Fruit fly (Drosophila melanogaster): ENCODE data around the gene CG31606.

Gene CG31606

dm6 chr2L:8129996-8130641 lies 17.3 kb upstream of the CG31606 start:
- TF ChIP-seq dl (GFP tag; optimal IDR thresholded peaks at IDR 0.05; ENCODE audit: insufficient read depth in 1 of 2, partially characterized antibody in 2 of 2) (peak in 1 of 2 experiments; percentile 14), Hnf4 (GFP tag; optimal IDR thresholded peaks at IDR 0.05) (no peak), CrebA (GFP tag; optimal IDR thresholded peaks at IDR 0.05; ENCODE audit: borderline replicate concordance) (no peak), GATAd (GFP tag; optimal IDR thresholded peaks at IDR 0.05) (no peak), sage (GFP tag; optimal IDR thresholded peaks at IDR 0.05) (no peak), Rel (GFP tag; optimal IDR thresholded peaks at IDR 0.05) (no peak), Rel (tag; optimal IDR thresholded peaks at IDR 0.05) (peak; percentile 54), brk (GFP tag; optimal IDR thresholded peaks at IDR 0.05) (no peak), br (GFP tag; optimal IDR thresholded peaks at IDR 0.05) (peak; percentile 34)

- TF ChIP-seq Mio (GFP tag; optimal IDR thresholded peaks at IDR 0.05): no peak
These were observed 16.7 kb upstream of the CG31606 start for dm6 chr2L:8130729-8131128.

DNA sequence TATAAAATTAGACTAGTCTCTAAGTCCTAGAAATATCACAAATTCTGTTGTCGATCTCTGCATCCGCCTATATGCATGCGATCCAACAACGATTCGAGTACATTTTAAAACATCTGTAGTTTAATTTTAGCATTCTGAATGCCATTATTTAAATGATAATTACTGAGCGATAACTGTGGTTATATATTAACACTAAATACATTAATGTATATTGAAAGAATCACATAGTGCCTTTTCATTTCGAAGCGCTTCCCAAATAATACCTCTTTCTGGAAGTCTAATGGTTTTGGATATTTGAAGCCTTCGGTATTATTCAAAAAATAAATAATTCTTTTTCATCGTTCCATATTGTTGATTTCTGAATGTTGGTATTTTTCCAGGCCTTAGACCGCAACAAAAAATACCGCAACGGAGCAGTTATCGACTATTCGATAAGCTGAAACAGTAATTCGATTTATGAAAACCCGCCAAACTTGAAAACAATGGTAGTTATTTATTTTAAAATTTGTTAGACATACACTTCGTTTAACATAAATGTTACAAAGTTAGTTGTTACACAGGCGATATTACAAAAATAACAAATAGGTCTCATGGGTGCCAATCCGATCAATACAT lies 13.5 kb upstream of the CG31606 start:
- TF ChIP-seq sv (GFP tag; optimal IDR thresholded peaks at IDR 0.05): no peak
- no peak for TF ChIP-seq woc (GFP tag; optimal IDR thresholded peaks at IDR 0.05)
- no peak for TF ChIP-seq fru (GFP tag; optimal IDR thresholded peaks at IDR 0.05)
- no peak for TF ChIP-seq dl (GFP tag; optimal IDR thresholded peaks at IDR 0.05; ENCODE audit: insufficient read depth in 1 of 2, partially characterized antibody in 2 of 2)
- TF ChIP-seq jim (GFP tag; optimal IDR thresholded peaks at IDR 0.05): no peak
- TF ChIP-seq h (GFP tag; optimal IDR thresholded peaks at IDR 0.05): no peak
- no peak for TF ChIP-seq ey (GFP tag; optimal IDR thresholded peaks at IDR 0.05)
- TF ChIP-seq lola (GFP tag; optimal IDR thresholded peaks at IDR 0.05): no peak
- TF ChIP-seq N (GFP tag; optimal IDR thresholded peaks at IDR 0.05): no peak
- no peak for TF ChIP-seq br (GFP tag; optimal IDR thresholded peaks at IDR 0.05)
- TF ChIP-seq Dfd (GFP tag; optimal IDR thresholded peaks at IDR 0.05): no peak
- no peak for TF ChIP-seq CG32264 (GFP tag; optimal IDR thresholded peaks at IDR 0.05)
- no peak for TF ChIP-seq Rel (GFP tag; optimal IDR thresholded peaks at IDR 0.05)
- no peak for TF ChIP-seq Rel (tag; optimal IDR thresholded peaks at IDR 0.05)
- no peak for TF ChIP-seq Hnf4 (GFP tag; optimal IDR thresholded peaks at IDR 0.05)
- TF ChIP-seq pan (optimal IDR thresholded peaks at IDR 0.05): no peak
- no peak for TF ChIP-seq OdsH (GFP tag; optimal IDR thresholded peaks at IDR 0.05)

- TF ChIP-seq Jra (GFP tag; optimal IDR thresholded peaks at IDR 0.05): no peak
- peak; percentile 8 for TF ChIP-seq Vsx2 (GFP tag; optimal IDR thresholded peaks at IDR 0.05; ENCODE audit: partially characterized antibody)
- TF ChIP-seq Dif (GFP tag; optimal IDR thresholded peaks at IDR 0.05; ENCODE audit: partially characterized antibody): no peak
- no peak for TF ChIP-seq Sp1 (GFP tag; optimal IDR thresholded peaks at IDR 0.05)
- TF ChIP-seq Rel (GFP tag; optimal IDR thresholded peaks at IDR 0.05): peak; percentile 78
- no peak for TF ChIP-seq Rel (tag; optimal IDR thresholded peaks at IDR 0.05)
- TF ChIP-seq HLH106 (tag; optimal IDR thresholded peaks at IDR 0.05): no peak
- TF ChIP-seq psq (GFP tag; optimal IDR thresholded peaks at IDR 0.05): peak; percentile 13
- TF ChIP-seq Hr83 (GFP tag; optimal IDR thresholded peaks at IDR 0.05; ENCODE audit: poor library complexity, severe bottlenecking): no peak
These were observed 4.7 kb upstream of the CG31606 start for dm6 chr2L:8142760-8143159.

DNA sequence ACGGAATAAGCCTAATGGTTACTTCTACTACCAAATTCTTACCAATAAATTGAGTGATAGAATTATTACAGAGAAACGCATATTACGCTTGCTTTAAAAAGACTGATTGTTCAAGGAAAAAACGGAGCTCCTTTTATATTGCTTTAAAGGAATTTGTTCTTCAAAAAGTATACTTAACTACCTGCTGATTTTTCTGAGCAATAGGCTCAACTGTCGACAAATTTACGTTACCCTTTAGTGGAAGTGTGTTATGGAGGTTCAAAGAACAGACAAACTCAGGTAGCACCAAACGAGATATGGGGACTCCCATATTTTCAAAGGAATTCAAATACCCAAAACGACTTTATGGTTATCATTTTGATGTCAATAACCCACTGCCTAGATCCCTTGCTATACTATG lies 3.5 kb upstream of the CG31606 start, which contains the start of gene CG42762:
CG42762 (minus strand) TSS at position 101 of the 400 bp plus-strand sequence.
- TF ChIP-seq br (GFP tag; optimal IDR thresholded peaks at IDR 0.05) (no peak), jim (GFP tag; optimal IDR thresholded peaks at IDR 0.05) (no peak), rgr (GFP tag; optimal IDR thresholded peaks at IDR 0.05) (no peak), Rel (GFP tag; optimal IDR thresholded peaks at IDR 0.05) (no peak), Rel (tag; optimal IDR thresholded peaks at IDR 0.05) (no peak), CrebA (GFP tag; optimal IDR thresholded peaks at IDR 0.05; ENCODE audit: borderline replicate concordance) (no peak), ey (GFP tag; optimal IDR thresholded peaks at IDR 0.05) (no peak), Hr78 (GFP tag; optimal IDR thresholded peaks at IDR 0.05) (no peak), Myc (optimal IDR thresholded peaks at IDR 0.05) (no peak), pan (optimal IDR thresholded peaks at IDR 0.05) (no peak), OdsH (GFP tag; optimal IDR thresholded peaks at IDR 0.05) (no peak), GATAd (GFP tag; optimal IDR thresholded peaks at IDR 0.05) (no peak), N (GFP tag; optimal IDR thresholded peaks at IDR 0.05) (no peak), Dfd (GFP tag; optimal IDR thresholded peaks at IDR 0.05) (no peak), h (GFP tag; optimal IDR thresholded peaks at IDR 0.05) (no peak), fru (GFP tag; optimal IDR thresholded peaks at IDR 0.05) (no peak)

Measured in whole organism, wandering third instar larva.